Worm (Caenorhabditis elegans): ENCODE measurements around the gene srbc-19.

srbc-19 gene

DNA sequence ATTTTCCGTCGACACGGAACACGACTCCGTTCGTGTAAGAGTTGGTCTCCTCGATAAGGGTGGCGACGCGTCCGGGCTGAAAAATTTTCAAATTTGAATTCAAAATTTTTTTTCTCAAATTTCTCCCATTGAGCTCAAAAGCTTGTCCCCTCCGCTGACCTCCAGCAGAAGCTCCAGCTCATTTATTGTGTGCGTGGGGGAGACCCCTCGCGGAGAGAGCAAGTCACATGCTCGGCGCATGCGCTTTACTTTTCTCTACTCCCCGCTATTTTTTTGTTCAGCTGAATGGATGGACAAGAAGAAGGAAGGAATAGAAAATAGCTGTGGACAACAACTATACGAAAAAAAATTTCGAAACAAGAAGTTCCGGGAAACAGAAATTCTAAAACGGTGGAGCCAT is 33.1 kb downstream of the srbc-19 start (continued):
- peak; percentile 33 for TF ChIP-seq isw-1 (GFP tag; IDR thresholded peaks at IDR 0.05)
- TF ChIP-seq lin-13 (GFP tag; optimal IDR thresholded peaks at IDR 0.05): peak; percentile 36
- no peak for TF ChIP-seq alr-1 (tag; optimal IDR thresholded peaks at IDR 0.05; ENCODE audit: borderline replicate concordance)
- TF ChIP-seq ceh-82 (tag; optimal IDR thresholded peaks at IDR 0.05): peak; percentile 40 to 85 (median 61)
- TF ChIP-seq nhr-11 (tag; optimal IDR thresholded peaks at IDR 0.05): no peak
- peak in 1 of 2 experiments; percentile 69 for TF ChIP-seq mdl-1 (tag; optimal IDR thresholded peaks at IDR 0.05)
- no peak for TF ChIP-seq nhr-28 (tag; optimal IDR thresholded peaks at IDR 0.05)
- no peak for TF ChIP-seq zip-4 (GFP tag; optimal IDR thresholded peaks at IDR 0.05)
- TF ChIP-seq lin-14 (GFP tag; optimal IDR thresholded peaks at IDR 0.05): peak; percentile 99
- no peak for TF ChIP-seq elt-2 (tag; optimal IDR thresholded peaks at IDR 0.05)
- peak; percentile 26 for TF ChIP-seq zag-1 (tag; optimal IDR thresholded peaks at IDR 0.05)
- TF ChIP-seq nhr-85 (tag): no peak
- no peak for TF ChIP-seq nhr-237 (tag; optimal IDR thresholded peaks at IDR 0.05)
- TF ChIP-seq pax-3 (tag; optimal IDR thresholded peaks at IDR 0.05): peak; percentile 1
- TF ChIP-seq rnt-1 (tag; optimal IDR thresholded peaks at IDR 0.05): peak; percentile 64
- no peak for TF ChIP-seq hlh-4 (tag; optimal IDR thresholded peaks at IDR 0.05)
- peak in 1 of 3 experiments; percentile 49 for TF ChIP-seq dpl-1 (GFP tag; optimal IDR thresholded peaks at IDR 0.05)
- TF ChIP-seq fos-1 (tag; optimal IDR thresholded peaks at IDR 0.05): no peak
- no peak for TF ChIP-seq tlp-1 (tag; optimal IDR thresholded peaks at IDR 0.05)
- TF ChIP-seq ama-1 (optimal IDR thresholded peaks at IDR 0.05): no peak
- no peak for TF ChIP-seq nhr-90 (tag; optimal IDR thresholded peaks at IDR 0.05; ENCODE audit: poor library complexity)
- TF ChIP-seq ceh-88 (GFP tag; IDR thresholded peaks at IDR 0.05): no peak
- no peak for TF ChIP-seq ceh-63 (GFP tag; optimal IDR thresholded peaks at IDR 0.05)
- TF ChIP-seq nhr-76 (tag; optimal IDR thresholded peaks at IDR 0.05): no peak
- no peak for TF ChIP-seq elt-3 (tag; optimal IDR thresholded peaks at IDR 0.05)
- no peak for TF ChIP-seq C34B4.2 (tag; optimal IDR thresholded peaks at IDR 0.05)
- peak; percentile 64 for TF ChIP-seq nhr-20 (tag; optimal IDR thresholded peaks at IDR 0.05)
- no peak for TF ChIP-seq ceh-90 (tag; optimal IDR thresholded peaks at IDR 0.05)
- TF ChIP-seq grh-1 (GFP tag; IDR thresholded peaks at IDR 0.05): no peak
- TF ChIP-seq aha-1 (tag; optimal IDR thresholded peaks at IDR 0.05): no peak
- peak; percentile 42 for TF ChIP-seq sox-4 (tag; optimal IDR thresholded peaks at IDR 0.05)
- TF ChIP-seq nhr-12 (tag; optimal IDR thresholded peaks at IDR 0.05): no peak
- no peak for TF ChIP-seq efl-3 (GFP tag; optimal IDR thresholded peaks at IDR 0.05)
- TF ChIP-seq nhr-71 (tag; optimal IDR thresholded peaks at IDR 0.05): peak; percentile 84
- no peak for TF ChIP-seq ceh-8 (GFP tag; optimal IDR thresholded peaks at IDR 0.05)
- no peak for TF ChIP-seq lin-39 (tag; optimal IDR thresholded peaks at IDR 0.05)
- TF ChIP-seq fkh-4 (tag; optimal IDR thresholded peaks at IDR 0.05; ENCODE audit: borderline replicate concordance): no peak
- no peak for TF ChIP-seq pqm-1 (tag; optimal IDR thresholded peaks at IDR 0.05)
- TF ChIP-seq mab-9 (GFP tag; IDR thresholded peaks at IDR 0.05): peak; percentile 44; the same call in 1 of the 2 replicates
- TF ChIP-seq irx-1 (tag; optimal IDR thresholded peaks at IDR 0.05): peak; percentile 53
- TF ChIP-seq nhr-19 (GFP tag; conservative IDR thresholded peaks at IDR 0.05): peak; percentile 73
- peak; percentile 70 for TF ChIP-seq snu-23 (GFP tag; optimal IDR thresholded peaks at IDR 0.05)
- TF ChIP-seq egl-13 (tag; optimal IDR thresholded peaks at IDR 0.05): peak; percentile 70
- TF ChIP-seq blmp-1 (tag; optimal IDR thresholded peaks at IDR 0.05): no peak
- no peak for TF ChIP-seq C04F5.9 (tag; optimal IDR thresholded peaks at IDR 0.05)
- no peak for TF ChIP-seq pag-3 (tag; optimal IDR thresholded peaks at IDR 0.05; ENCODE audit: borderline replicate concordance, insufficient read depth)
- TF ChIP-seq ztf-11 (tag; optimal IDR thresholded peaks at IDR 0.05): peak in 1 of 2 experiments; percentile 19
- no peak for TF ChIP-seq nhr-77 (tag; optimal IDR thresholded peaks at IDR 0.05)
- TF ChIP-seq mep-1 (tag; optimal IDR thresholded peaks at IDR 0.05): peak; percentile 71
- no peak for TF ChIP-seq hlh-17 (GFP tag; optimal IDR thresholded peaks at IDR 0.05; ENCODE audit: borderline replicate concordance)
- peak; percentile 2 for TF ChIP-seq jun-1 (tag; optimal IDR thresholded peaks at IDR 0.05)
- TF ChIP-seq dsc-1 (tag; optimal IDR thresholded peaks at IDR 0.05): peak; percentile 64
- no peak for TF ChIP-seq unc-62 (GFP tag; optimal IDR thresholded peaks at IDR 0.05)

All from whole organism, L1 larva.